Worm (Caenorhabditis elegans): ENCODE measurements around the gene srx-47.

DNA sequence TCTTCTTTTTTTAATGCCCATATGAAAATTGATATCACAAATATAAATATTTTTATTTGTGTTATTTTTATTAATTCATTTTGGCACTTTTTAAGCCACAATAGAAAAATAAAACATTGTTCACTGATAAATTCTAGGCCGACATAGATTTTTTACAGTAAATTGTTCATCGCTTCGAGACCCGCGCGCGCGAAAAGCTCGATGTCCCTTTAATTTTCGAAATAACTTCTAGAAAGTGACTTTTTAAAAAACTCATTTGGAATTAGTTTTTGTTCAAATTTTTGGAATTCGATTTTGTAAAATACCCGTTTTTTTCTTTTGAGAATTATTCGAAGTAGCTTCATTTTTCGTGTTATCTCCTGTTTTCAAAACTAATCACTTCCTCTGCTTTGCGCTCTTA, 34.6 kb downstream of the srx-47 start:
- TF ChIP-seq ceh-45 (GFP tag; IDR thresholded peaks at IDR 0.05) (no peak), sox-4 (tag; optimal IDR thresholded peaks at IDR 0.05) (no peak)
